Worm (Caenorhabditis elegans): ENCODE measurements around the gene F01D4.8.
A peak's percentile ranks its signal among the peaks of the same experiment; 100 is the strongest.

The F01D4.8 gene

ce11 chrIV:10453001-10453400, at the start of gene F01D4.8:
Gene F01D4.8, minus strand, starts transcription at chrIV:10453101.
- no peak for TF ChIP-seq ceh-79 (tag; optimal IDR thresholded peaks at IDR 0.05)
- TF ChIP-seq ekl-4 (GFP tag; IDR thresholded peaks at IDR 0.05): no peak
- no peak for TF ChIP-seq ceh-40 (GFP tag; IDR thresholded peaks at IDR 0.05)
- TF ChIP-seq K11D2.4 (GFP tag; IDR thresholded peaks at IDR 0.05): no peak
- no peak for TF ChIP-seq gei-17 (GFP tag; optimal IDR thresholded peaks at IDR 0.05)
- no peak for TF ChIP-seq C17E4.6 (GFP tag; IDR thresholded peaks at IDR 0.05)
- no peak for TF ChIP-seq T26A5.8 (tag; optimal IDR thresholded peaks at IDR 0.05)
- no peak for TF ChIP-seq ceh-58 (GFP tag; IDR thresholded peaks at IDR 0.05)
- no peak for TF ChIP-seq xnd-1 (tag; optimal IDR thresholded peaks at IDR 0.05)
- no peak for TF ChIP-seq sea-2 (GFP tag; IDR thresholded peaks at IDR 0.05)
- TF ChIP-seq B0019.2 (GFP tag; conservative IDR thresholded peaks at IDR 0.05): no peak
- no peak for TF ChIP-seq F57C9.4 (tag; optimal IDR thresholded peaks at IDR 0.05)
- no peak for TF ChIP-seq B0336.3 (GFP tag; IDR thresholded peaks at IDR 0.05)
- no peak for TF ChIP-seq aptf-3 (GFP tag; IDR thresholded peaks at IDR 0.05)
- no peak for TF ChIP-seq F55B11.4 (tag; optimal IDR thresholded peaks at IDR 0.05; ENCODE audit: borderline replicate concordance, insufficient read depth)
- TF ChIP-seq die-1 (tag; optimal IDR thresholded peaks at IDR 0.05): no peak
- no peak for TF ChIP-seq snpc-1.3 (tag; optimal IDR thresholded peaks at IDR 0.05; ENCODE audit: insufficient read depth)
- no peak for TF ChIP-seq F22D6.2 (tag; optimal IDR thresholded peaks at IDR 0.05)
- TF ChIP-seq T07F8.4 (tag; optimal IDR thresholded peaks at IDR 0.05): no peak

DNA sequence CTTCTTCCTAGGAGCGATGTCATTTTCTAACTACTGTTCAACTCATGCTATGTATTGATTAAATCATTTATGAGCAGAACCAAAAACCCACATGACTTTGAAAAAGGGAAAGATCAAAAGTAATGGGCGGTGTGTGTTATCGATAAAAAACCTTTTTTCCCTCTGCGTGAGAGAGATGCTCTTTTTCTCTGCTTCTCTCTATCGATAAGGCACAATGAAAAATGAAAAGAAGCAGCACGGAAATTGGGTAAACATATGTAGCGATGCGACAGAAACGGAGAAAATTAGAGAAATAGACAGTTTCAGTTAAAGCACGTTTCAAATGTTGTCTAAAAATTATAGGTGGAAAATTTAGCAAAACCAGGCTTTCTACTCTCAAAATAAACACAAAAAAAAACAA, 49.4 kb upstream of the F01D4.8 start:
- TF ChIP-seq chd-7 (tag; optimal IDR thresholded peaks at IDR 0.05) (no peak), C06A6.2 (GFP tag; conservative IDR thresholded peaks at IDR 0.05) (no peak), attf-5 (GFP tag; optimal IDR thresholded peaks at IDR 0.05) (peak; percentile 65), nhr-80 (tag; optimal IDR thresholded peaks at IDR 0.05) (peak; percentile 95), egrh-3 (GFP tag; IDR thresholded peaks at IDR 0.05) (no peak), madf-3 (GFP tag; IDR thresholded peaks at IDR 0.05) (no peak), lin-54 (GFP tag; optimal IDR thresholded peaks at IDR 0.05) (peak; percentile 4), dpl-1 (GFP tag; optimal IDR thresholded peaks at IDR 0.05) (no peak), Y53F4B.3 (GFP tag; IDR thresholded peaks at IDR 0.05) (no peak), cebp-1 (GFP tag; IDR thresholded peaks at IDR 0.05) (no peak), cebp-1 (tag; optimal IDR thresholded peaks at IDR 0.05) (peak; percentile 56), Y79H2A.3 (GFP tag; conservative IDR thresholded peaks at IDR 0.05) (no peak), pha-4 (tag; optimal IDR thresholded peaks at IDR 0.05) (peak; percentile 63), lin-26 (GFP tag; IDR thresholded peaks at IDR 0.05) (no peak), madf-10 (tag; optimal IDR thresholded peaks at IDR 0.05) (peak; percentile 17), Y53G8AR.9 (GFP tag; conservative IDR thresholded peaks at IDR 0.05) (no peak), lir-1 (GFP tag; conservative IDR thresholded peaks at IDR 0.05) (no peak), madf-6 (GFP tag; IDR thresholded peaks at IDR 0.05) (no peak), ama-1 (optimal IDR thresholded peaks at IDR 0.05) (peak; percentile 33), ama-1 (GFP tag; optimal IDR thresholded peaks at IDR 0.05) (no peak), F57A8.1 (GFP tag; optimal IDR thresholded peaks at IDR 0.05) (no peak), atf-7 (tag; optimal IDR thresholded peaks at IDR 0.05) (peak; percentile 15), ets-4 (GFP tag; optimal IDR thresholded peaks at IDR 0.05) (no peak), nhr-90 (tag; optimal IDR thresholded peaks at IDR 0.05) (no peak), ZK185.1 (tag; optimal IDR thresholded peaks at IDR 0.05; ENCODE audit: poor library complexity, severe bottlenecking) (no peak), tbp1 (GFP tag; optimal IDR thresholded peaks at IDR 0.05) (peak; percentile 39), D2030.7 (GFP tag; IDR thresholded peaks at IDR 0.05) (no peak), sea-2 (GFP tag; IDR thresholded peaks at IDR 0.05) (no peak), K12H6.12 (tag; optimal IDR thresholded peaks at IDR 0.05) (peak; percentile 32), hmg-1.2 (GFP tag; IDR thresholded peaks at IDR 0.05) (peak; percentile 43; the same call in 1 of the 2 replicates), ceh-100 (GFP tag; IDR thresholded peaks at IDR 0.05) (no peak), F49E8.2 (tag; optimal IDR thresholded peaks at IDR 0.05; ENCODE audit: insufficient read depth) (no peak), ztf-22 (GFP tag; optimal IDR thresholded peaks at IDR 0.05) (peak; percentile 34)

All from whole organism, young adult.